Worm (Caenorhabditis elegans) whole organism, young adult: ENCODE measurements around the gene C07G1.15.

Experiments
- B0035.1 ChIP-seq: sonication (generic microtip); optimal IDR thresholded peaks from 2 replicates; lab custom pipeline; 2016; ENCODE audit warnings: missing genetic modification characterization, mild to moderate bottlenecking, missing compliant biosample characterization, missing genotype, missing genetic modification reagents
- B0336.3 ChIP-seq: fragments of 200-800 bp; sonication (Bioruptor generic); IDR thresholded peaks from 2 replicates; pipeline ENCODE4 v1.3.6; 2022; ENCODE audit warnings: missing genetic modification characterization, missing compliant biosample characterization
- D2030.7 ChIP-seq: fragments of 200-800 bp; sonication (Bioruptor generic); IDR thresholded peaks from 2 replicates; pipeline ENCODE4 v1.3.6; 2022; ENCODE audit warnings: missing genetic modification reagents, missing genetic modification characterization, missing compliant biosample characterization
- F37B4.10 ChIP-seq: fragments of 200-800 bp; sonication (Bioruptor generic); IDR thresholded peaks from 2 replicates; pipeline ENCODE4 v1.3.6; 2022; ENCODE audit warnings: missing genetic modification characterization, missing compliant biosample characterization
- F39B2.1 ChIP-seq: fragments of 200-800 bp; sonication (Bioruptor generic); IDR thresholded peaks from 2 replicates; pipeline ENCODE4 v1.3.6; 2022; ENCODE audit warnings: missing genetic modification reagents, missing genetic modification characterization, missing compliant biosample characterization
- F49E8.2 ChIP-seq: sonication (generic microtip); optimal IDR thresholded peaks from 3 replicates; lab custom pipeline; 2017; ENCODE audit warnings: missing genetic modification characterization, mild to moderate bottlenecking, missing compliant biosample characterization, antibody characterized with exemption, moderate library complexity; ENCODE audit not compliant: insufficient read depth
- F55B11.4 ChIP-seq: sonication (generic microtip); optimal IDR thresholded peaks from 2 replicates; lab custom pipeline; 2016; ENCODE audit warnings: missing compliant biosample characterization, missing genetic modification characterization, borderline replicate concordance; ENCODE audit not compliant: insufficient read depth
- K12H6.12 ChIP-seq: fragments of 200-800 bp; sonication (Bioruptor generic); optimal IDR thresholded peaks from 2 replicates; lab custom pipeline; 2018; ENCODE audit warnings: mild to moderate bottlenecking, missing genetic modification characterization, missing compliant biosample characterization
- T26A5.8 ChIP-seq: sonication (generic microtip); optimal IDR thresholded peaks from 2 replicates; lab custom pipeline; 2016; ENCODE audit warnings: missing genetic modification characterization, missing compliant biosample characterization
- Y53G8AR.9 ChIP-seq: fragments of 200-800 bp; sonication (Bioruptor generic); conservative IDR thresholded peaks from 2 replicates; pipeline ENCODE4 v1.3.6; 2022; ENCODE audit warnings: missing genetic modification reagents, missing genetic modification characterization, missing compliant biosample characterization
- Y79H2A.3 ChIP-seq: fragments of 200-800 bp; sonication (Bioruptor generic); conservative IDR thresholded peaks from 2 replicates; pipeline ENCODE4 v1.3.6; 2022; ENCODE audit warnings: missing genetic modification reagents, missing genetic modification characterization, missing compliant biosample characterization
- ZK185.1 ChIP-seq: sonication (generic microtip); optimal IDR thresholded peaks from 2 replicates; lab custom pipeline; 2016; ENCODE audit warnings: mild to moderate bottlenecking, missing genetic modification characterization, missing compliant biosample characterization; ENCODE audit not compliant: poor library complexity, severe bottlenecking
- akir-1 ChIP-seq: fragments of 200-800 bp; sonication (Bioruptor generic); optimal IDR thresholded peaks from 2 replicates; lab custom pipeline; 2018; ENCODE audit warnings: mild to moderate bottlenecking, missing genetic modification characterization, moderate library complexity, missing compliant biosample characterization
- ama-1 ChIP-seq, 3 experiments: fragments of 150-350 bp in 1 of 3; sonication (generic microtip) in 2 of 3; optimal IDR thresholded peaks; 2 replicates each; lab custom pipeline; 2014 to 2018; ENCODE audit warnings: missing biosample characterization in 2 of 3, missing genetic modification characterization in 2 of 3, missing genetic modification reagents in 2 of 3
- athp-1 ChIP-seq: sonication (generic microtip); optimal IDR thresholded peaks from 2 replicates; lab custom pipeline; 2017; ENCODE audit warnings: mild to moderate bottlenecking, missing genetic modification characterization, missing compliant biosample characterization
- attf-6 ChIP-seq: fragments of 200-800 bp; sonication (Bioruptor generic); IDR thresholded peaks from 2 replicates; pipeline ENCODE4 v1.3.6; 2022; ENCODE audit warnings: missing genetic modification reagents, missing genetic modification characterization, missing compliant biosample characterization
- cebp-1 ChIP-seq, 2 experiments: fragments of 200-800 bp in 1 of 2; sonication (Bioruptor generic) in 1 of 2; sonication (generic microtip) in 1 of 2; IDR thresholded peaks in 1 of 2; optimal IDR thresholded peaks in 1 of 2; 2 replicates each; pipeline versions ENCODE4 v1.3.6 to Lab custom; 2017 to 2022; ENCODE audit warnings: missing compliant biosample characterization in 2 of 2, missing genetic modification characterization in 2 of 2, mild to moderate bottlenecking in 1 of 2, missing genetic modification reagents in 1 of 2, moderate library complexity in 1 of 2
- cebp-2 ChIP-seq: fragments of 200-800 bp; sonication (Bioruptor generic); IDR thresholded peaks from 2 replicates; pipeline ENCODE4 v1.3.6; 2022; ENCODE audit warnings: missing genetic modification characterization, missing compliant biosample characterization
- ceh-100 ChIP-seq: fragments of 200-800 bp; sonication (Bioruptor generic); IDR thresholded peaks from 2 replicates; pipeline ENCODE4 v1.3.6; 2022; ENCODE audit warnings: missing genetic modification reagents, missing genetic modification characterization, missing compliant biosample characterization
- ceh-58 ChIP-seq: fragments of 200-800 bp; sonication (Bioruptor generic); IDR thresholded peaks from 2 replicates; pipeline ENCODE4 v1.3.6; 2022; ENCODE audit warnings: missing genetic modification characterization, missing compliant biosample characterization
- ceh-79 ChIP-seq: sonication (generic microtip); optimal IDR thresholded peaks from 2 replicates; lab custom pipeline; 2017; ENCODE audit warnings: mild to moderate bottlenecking, missing genetic modification characterization, missing compliant biosample characterization
- ceh-91 ChIP-seq: fragments of 200-800 bp; sonication (Bioruptor generic); IDR thresholded peaks from 2 replicates; pipeline ENCODE4 v1.3.6; 2022; ENCODE audit warnings: missing genetic modification reagents, missing genetic modification characterization, missing compliant biosample characterization
- dpl-1 ChIP-seq: fragments of 150-350 bp; optimal IDR thresholded peaks from 2 replicates; lab custom pipeline; 2014; ENCODE audit warnings: missing biosample characterization, missing genetic modification reagents, missing genetic modification characterization
- efl-1 ChIP-seq: fragments of 150-350 bp; optimal IDR thresholded peaks from 2 replicates; lab custom pipeline; 2014; ENCODE audit warnings: missing biosample characterization, missing genetic modification reagents, missing genetic modification characterization
- him-1 ChIP-seq: sonication (generic microtip); optimal IDR thresholded peaks from 2 replicates; lab custom pipeline; 2016; ENCODE audit warnings: missing genotype, missing genetic modification reagents, missing genetic modification characterization, missing compliant biosample characterization
- hlh-26 ChIP-seq: fragments of 200-800 bp; sonication (Bioruptor generic); conservative IDR thresholded peaks from 2 replicates; pipeline ENCODE4 v1.3.6; 2022; ENCODE audit warnings: missing genetic modification reagents, missing genetic modification characterization, missing compliant biosample characterization
- hmg-1.2 ChIP-seq: fragments of 200-800 bp; sonication (Bioruptor generic); IDR thresholded peaks from 2 replicates; pipeline ENCODE4 v1.3.6; 2022; ENCODE audit warnings: missing genetic modification reagents, missing genetic modification characterization, missing compliant biosample characterization
- hsf-1 ChIP-seq: fragments of 200-800 bp; sonication (Bioruptor generic); IDR thresholded peaks from 2 replicates; pipeline ENCODE4 v1.3.6; 2022; ENCODE audit warnings: missing genetic modification reagents, missing genetic modification characterization, missing compliant biosample characterization
- lin-26 ChIP-seq: fragments of 200-800 bp; sonication (Bioruptor generic); IDR thresholded peaks from 2 replicates; pipeline ENCODE4 v1.3.6; 2022; ENCODE audit warnings: missing genetic modification reagents, missing genetic modification characterization, missing compliant biosample characterization
- lsl-1 ChIP-seq: fragments of 200-800 bp; sonication (Bioruptor generic); optimal IDR thresholded peaks from 2 replicates; lab custom pipeline; 2018; ENCODE audit warnings: mild to moderate bottlenecking, missing genetic modification characterization, moderate library complexity, missing compliant biosample characterization
- madf-3 ChIP-seq: fragments of 200-800 bp; sonication (Bioruptor generic); IDR thresholded peaks from 2 replicates; pipeline ENCODE4 v1.3.6; 2022; ENCODE audit warnings: missing genetic modification reagents, missing genetic modification characterization, missing compliant biosample characterization
- mel-28 ChIP-seq: sonication (generic microtip); optimal IDR thresholded peaks from 2 replicates; lab custom pipeline; 2016; ENCODE audit warnings: borderline replicate concordance, mild to moderate bottlenecking, missing genetic modification characterization, missing compliant biosample characterization
- mes-4 ChIP-seq: sonication (generic microtip); optimal IDR thresholded peaks from 2 replicates; lab custom pipeline; 2016; ENCODE audit warnings: missing genotype, missing genetic modification characterization, missing compliant biosample characterization
- nfya-2 ChIP-seq: fragments of 200-800 bp; sonication (Bioruptor generic); IDR thresholded peaks from 2 replicates; pipeline ENCODE4 v1.3.6; 2022; ENCODE audit warnings: missing genetic modification reagents, missing genetic modification characterization, missing compliant biosample characterization
- nhr-120 ChIP-seq: fragments of 200-800 bp; sonication (Bioruptor generic); IDR thresholded peaks from 2 replicates; pipeline ENCODE4 v1.3.6; 2022; ENCODE audit warnings: missing genetic modification characterization, missing compliant biosample characterization
- pbrm-1 ChIP-seq: fragments of 200-800 bp; sonication (Bioruptor generic); IDR thresholded peaks from 2 replicates; pipeline ENCODE4 v1.3.6; 2022; ENCODE audit warnings: missing genetic modification reagents, missing genetic modification characterization, missing compliant biosample characterization
- sea-2 ChIP-seq: fragments of 200-800 bp; sonication (Bioruptor generic); IDR thresholded peaks from 2 replicates; pipeline ENCODE4 v1.3.6; 2022; ENCODE audit warnings: missing genetic modification characterization, missing compliant biosample characterization
- snpc-1.3 ChIP-seq: sonication (generic microtip); optimal IDR thresholded peaks from 2 replicates; lab custom pipeline; 2017; ENCODE audit warnings: missing genetic modification characterization, mild to moderate bottlenecking, missing compliant biosample characterization, antibody characterized with exemption, moderate library complexity, missing genotype, missing genetic modification reagents; ENCODE audit not compliant: insufficient read depth
- snpc-4 ChIP-seq, 5 experiments: fragments of 150-350 bp in 1 of 5; sonication (generic microtip) in 4 of 5; optimal IDR thresholded peaks; 2 replicates each; lab custom pipeline; 2014 to 2018; ENCODE audit warnings: missing genetic modification characterization in 5 of 5, missing biosample characterization in 3 of 5, antibody characterized with exemption in 2 of 5, mild to moderate bottlenecking in 2 of 5, missing compliant biosample characterization in 2 of 5, missing genotype in 2 of 5, moderate library complexity in 2 of 5, missing genetic modification reagents in 1 of 5
- somi-1 ChIP-seq: fragments of 200-800 bp; sonication (Bioruptor generic); optimal IDR thresholded peaks from 2 replicates; lab custom pipeline; 2018; ENCODE audit warnings: mild to moderate bottlenecking, missing genetic modification characterization, missing compliant biosample characterization
- tlf-1 ChIP-seq: fragments of 200-800 bp; sonication (Bioruptor generic); optimal IDR thresholded peaks from 2 replicates; lab custom pipeline; 2018; ENCODE audit warnings: mild to moderate bottlenecking, missing genetic modification characterization, missing compliant biosample characterization
- unc-130 ChIP-seq: sonication (generic microtip); optimal IDR thresholded peaks from 2 replicates; lab custom pipeline; 2016; ENCODE audit warnings: missing genetic modification reagents, missing genetic modification characterization, missing compliant biosample characterization
- xnd-1 ChIP-seq: sonication (generic microtip); optimal IDR thresholded peaks from 2 replicates; lab custom pipeline; 2016; ENCODE audit warnings: missing genotype, missing genetic modification reagents, missing genetic modification characterization, missing compliant biosample characterization
- ztf-18 ChIP-seq: sonication (generic microtip); optimal IDR thresholded peaks from 2 replicates; lab custom pipeline; 2016; ENCODE audit warnings: missing genotype, mild to moderate bottlenecking, missing genetic modification characterization, missing compliant biosample characterization
- ztf-26 ChIP-seq: sonication (generic microtip); optimal IDR thresholded peaks from 2 replicates; lab custom pipeline; 2017; ENCODE audit warnings: missing genetic modification characterization, missing compliant biosample characterization
- ztf-3 ChIP-seq: fragments of 200-800 bp; sonication (Bioruptor generic); optimal IDR thresholded peaks from 2 replicates; lab custom pipeline; 2018; ENCODE audit warnings: mild to moderate bottlenecking, missing genetic modification characterization, missing compliant biosample characterization

The C07G1.15 gene

DNA sequence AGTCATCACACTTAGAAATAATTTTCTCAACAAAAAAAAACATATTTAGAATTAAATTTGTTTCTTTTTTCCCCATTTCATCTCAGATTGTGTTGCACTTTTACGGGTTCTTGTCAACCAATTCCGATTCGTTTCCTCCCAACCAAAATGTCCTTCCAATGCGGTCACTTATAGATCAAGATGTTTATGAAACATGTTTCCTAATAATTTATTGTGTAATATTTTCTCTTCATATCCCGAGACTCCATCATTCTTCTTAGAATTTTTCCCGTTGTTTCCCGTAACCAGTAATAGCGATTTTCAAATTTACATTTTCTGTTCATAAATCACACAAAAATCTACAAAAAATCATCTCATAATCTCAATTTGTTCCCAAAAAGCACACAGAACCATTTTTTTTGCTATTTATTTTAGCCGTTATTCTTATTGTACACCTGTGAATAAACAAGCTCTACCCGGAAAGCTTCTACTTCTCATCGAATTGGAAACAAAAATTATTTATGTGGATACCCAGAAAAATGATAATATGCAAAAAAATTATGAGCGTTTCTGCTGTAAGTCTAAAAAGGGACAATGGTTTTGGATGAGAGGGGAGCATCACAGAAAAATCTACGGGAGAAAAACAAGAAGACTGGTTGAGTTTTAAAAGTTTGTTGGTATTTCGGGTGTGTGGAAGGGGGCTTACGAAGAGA lies 18.8 kb downstream of the C07G1.15 start:
- TF ChIP-seq hlh-26 (GFP tag; lab: Robert Waterston, UW) (no peak), akir-1 (GFP tag; lab: Kevin White, UChicago) (no peak), lsl-1 (peak; percentile 4), ceh-91 (GFP tag; lab: Robert Waterston, UW) (no peak), F49E8.2 (peak; percentile 8), ceh-58 (GFP tag; lab: Robert Waterston, UW) (no peak), ztf-3 (GFP tag; lab: Kevin White, UChicago) (no peak), ceh-79 (tag; lab: Kevin White, UChicago) (peak; percentile 60), ZK185.1 (tag; lab: Kevin White, UChicago) (no peak), ceh-100 (GFP tag; lab: Robert Waterston, UW) (no peak), Y79H2A.3 (peak; percentile 32; the same call in 1 of the 2 replicates), B0336.3 (peak; percentile 73), snpc-4 (GFP tag; optimal IDR thresholded peaks at IDR 0.05; lab: Kevin White, UChicago) (no peak), snpc-4 (tag; optimal IDR thresholded peaks at IDR 0.05; lab: Kevin White, UChicago) (no peak), snpc-1.3 (peak; percentile 9), T26A5.8 (no peak), cebp-2 (GFP tag; lab: Robert Waterston, UW) (no peak), F55B11.4 (tag; lab: Kevin White, UChicago) (no peak), him-1 (tag; lab: Kevin White, UChicago) (peak; percentile 100), mel-28 (tag; lab: Kevin White, UChicago) (no peak), hmg-1.2 (GFP tag; lab: Robert Waterston, UW) (peak; percentile 17; the same call in 1 of the 2 replicates), efl-1 (GFP tag; lab: Kevin White, UChicago) (no peak), tlf-1 (GFP tag; lab: Kevin White, UChicago) (peak; percentile 4), ama-1 (optimal IDR thresholded peaks at IDR 0.05; lab: Kevin White, UChicago) (no peak), ama-1 (GFP tag; optimal IDR thresholded peaks at IDR 0.05; lab: Kevin White, UChicago) (peak in 1 of 2 experiments; percentile 74), ztf-26 (tag; lab: Kevin White, UChicago) (no peak), unc-130 (GFP tag; lab: Kevin White, UChicago) (no peak), attf-6 (no peak), lin-26 (GFP tag; lab: Robert Waterston, UW) (no peak), pbrm-1 (GFP tag; lab: Robert Waterston, UW) (no peak), Y53G8AR.9 (GFP tag; lab: Robert Waterston, UW) (0 out of 2 replicates have a peak, but pooled peaks have one; percentile 37), xnd-1 (tag; lab: Kevin White, UChicago) (peak; percentile 8), hsf-1 (GFP tag; lab: Robert Waterston, UW) (peak; percentile 43), nfya-2 (no peak), B0035.1 (tag; lab: Kevin White, UChicago) (no peak), athp-1 (peak; percentile 31), cebp-1 (GFP tag; IDR thresholded peaks at IDR 0.05; lab: Robert Waterston, UW) (no peak), cebp-1 (tag; optimal IDR thresholded peaks at IDR 0.05; lab: Kevin White, UChicago) (peak; percentile 21), F39B2.1 (no peak), F37B4.10 (GFP tag; lab: Robert Waterston, UW) (no peak), K12H6.12 (tag; lab: Kevin White, UChicago) (no peak), ztf-18 (tag; lab: Kevin White, UChicago) (no peak), sea-2 (GFP tag; lab: Robert Waterston, UW) (no peak), madf-3 (GFP tag; lab: Robert Waterston, UW) (no peak), D2030.7 (GFP tag; lab: Robert Waterston, UW) (no peak), mes-4 (no peak), nhr-120 (GFP tag; lab: Robert Waterston, UW) (no peak), dpl-1 (GFP tag; lab: Kevin White, UChicago) (no peak), somi-1 (GFP tag; lab: Kevin White, UChicago) (no peak)
